Worm (Caenorhabditis elegans): Measurements from ENCODE around the gene dhs-16.

The dhs-16 gene

ce11 chrV:5949674-5950149 is 33.8 kb upstream of the dhs-16 start:
- TF ChIP-seq blmp-1 (tag; optimal IDR thresholded peaks at IDR 0.05) (peak; percentile 26), sup-37 (GFP tag; optimal IDR thresholded peaks at IDR 0.05) (no peak)

- TF ChIP-seq hpl-2 (GFP tag; optimal IDR thresholded peaks at IDR 0.05) (no peak), blmp-1 (tag; optimal IDR thresholded peaks at IDR 0.05) (peak; percentile 31), sptf-1 (tag; optimal IDR thresholded peaks at IDR 0.05) (no peak)
Measured at ce11 chrV:5951133-5951532, 32.4 kb upstream of the dhs-16 start, which contains the start of gene M03F8.1. Gene M03F8.1 (plus strand): TSS chrV:5951433.

ce11 chrV:5953086-5953485 is 30.5 kb upstream of the dhs-16 start:
- no peak for TF ChIP-seq sox-4 (tag; optimal IDR thresholded peaks at IDR 0.05)
- no peak for TF ChIP-seq ceh-82 (tag; optimal IDR thresholded peaks at IDR 0.05)
- TF ChIP-seq mef-2 (tag; optimal IDR thresholded peaks at IDR 0.05): no peak
- TF ChIP-seq dpl-1 (GFP tag; optimal IDR thresholded peaks at IDR 0.05): no peak
- no peak for TF ChIP-seq nhr-84 (tag; optimal IDR thresholded peaks at IDR 0.05)
- no peak for TF ChIP-seq sptf-1 (tag; optimal IDR thresholded peaks at IDR 0.05)

ce11 chrV:5954747-5955146 is 28.8 kb upstream of the dhs-16 start, which contains the start of gene M03F8.6:
Gene M03F8.6 (minus strand): TSS chrV:5954847.
- TF ChIP-seq fos-1 (tag; optimal IDR thresholded peaks at IDR 0.05) (no peak), mep-1 (tag; optimal IDR thresholded peaks at IDR 0.05) (no peak), dsc-1 (tag; optimal IDR thresholded peaks at IDR 0.05) (no peak), mdl-1 (tag; optimal IDR thresholded peaks at IDR 0.05) (no peak), dpl-1 (GFP tag; optimal IDR thresholded peaks at IDR 0.05) (no peak), nhr-77 (tag; optimal IDR thresholded peaks at IDR 0.05) (no peak), blmp-1 (tag; optimal IDR thresholded peaks at IDR 0.05) (no peak), nhr-11 (tag; optimal IDR thresholded peaks at IDR 0.05) (no peak), sox-4 (tag; optimal IDR thresholded peaks at IDR 0.05) (no peak), ceh-82 (tag; optimal IDR thresholded peaks at IDR 0.05) (no peak), ceh-8 (GFP tag; optimal IDR thresholded peaks at IDR 0.05) (no peak), aly-2 (tag; optimal IDR thresholded peaks at IDR 0.05) (no peak), ceh-88 (GFP tag; IDR thresholded peaks at IDR 0.05) (no peak), ztf-4 (tag; optimal IDR thresholded peaks at IDR 0.05) (no peak), lin-15B (tag; optimal IDR thresholded peaks at IDR 0.05) (no peak), Y116A8C.19 (tag; optimal IDR thresholded peaks at IDR 0.05; ENCODE audit: borderline replicate concordance) (no peak)

- TF ChIP-seq nhr-237 (tag; optimal IDR thresholded peaks at IDR 0.05) (no peak), nhr-76 (tag; optimal IDR thresholded peaks at IDR 0.05) (no peak), fkh-4 (tag; optimal IDR thresholded peaks at IDR 0.05; ENCODE audit: borderline replicate concordance) (no peak), mep-1 (tag; optimal IDR thresholded peaks at IDR 0.05) (no peak), nhr-11 (tag; optimal IDR thresholded peaks at IDR 0.05) (no peak), lin-14 (GFP tag; optimal IDR thresholded peaks at IDR 0.05) (peak; percentile 47), ceh-8 (GFP tag; optimal IDR thresholded peaks at IDR 0.05) (no peak), ceh-82 (tag; optimal IDR thresholded peaks at IDR 0.05) (no peak), dsc-1 (tag; optimal IDR thresholded peaks at IDR 0.05) (no peak), vab-15 (tag; optimal IDR thresholded peaks at IDR 0.05) (no peak), unc-130 (tag; optimal IDR thresholded peaks at IDR 0.05) (no peak), blmp-1 (tag; optimal IDR thresholded peaks at IDR 0.05) (peak; percentile 8), nhr-19 (GFP tag; conservative IDR thresholded peaks at IDR 0.05) (no peak), fkh-8 (tag; optimal IDR thresholded peaks at IDR 0.05) (no peak), egl-13 (tag; optimal IDR thresholded peaks at IDR 0.05) (no peak), aha-1 (tag; optimal IDR thresholded peaks at IDR 0.05) (no peak), mdl-1 (tag; optimal IDR thresholded peaks at IDR 0.05) (no peak), sptf-1 (tag; optimal IDR thresholded peaks at IDR 0.05) (no peak), efl-1 (optimal IDR thresholded peaks at IDR 0.05) (no peak), efl-1 (GFP tag; optimal IDR thresholded peaks at IDR 0.05 in 1 of 2) (peak in 1 of 2 experiments; percentile 39)
Measured at ce11 chrV:5955627-5956026, 27.9 kb upstream of the dhs-16 start.

- TF ChIP-seq rnt-1 (tag; optimal IDR thresholded peaks at IDR 0.05) (no peak), nhr-71 (tag; optimal IDR thresholded peaks at IDR 0.05) (peak; percentile 0), nhr-20 (tag; optimal IDR thresholded peaks at IDR 0.05) (no peak), nhr-47 (tag; optimal IDR thresholded peaks at IDR 0.05) (peak; percentile 21), fkh-10 (GFP tag; optimal IDR thresholded peaks at IDR 0.05) (peak; percentile 73), lin-14 (GFP tag; optimal IDR thresholded peaks at IDR 0.05) (peak; percentile 81)
Measured at ce11 chrV:5961516-5961915, 22.0 kb upstream of the dhs-16 start, which contains the start of gene mcp-1. Gene mcp-1 (plus strand): TSS chrV:5961807.

Measured in whole organism, L1 larva.